Worm (Caenorhabditis elegans) whole organism, L4/young adult: Measurements from ENCODE around the gene F25E5.1.

Source experiments
- W03F9.2 ChIP-seq: fragments of 150-350 bp; optimal IDR thresholded peaks from 2 replicates; lab custom pipeline; 2014; ENCODE audit warnings: missing biosample characterization, missing genetic modification characterization
- him-1 ChIP-seq: sonication (generic microtip); optimal IDR thresholded peaks from 2 replicates; lab custom pipeline; 2016; ENCODE audit warnings: missing genotype, missing genetic modification reagents, missing genetic modification characterization, missing compliant biosample characterization

ce11 chrV:7476766-7477165, 11.1 kb downstream of the F25E5.1 start, which contains the start of gene srh-125:
- TF ChIP-seq W03F9.2 (no peak), him-1 (no peak)
